Worm (Caenorhabditis elegans): ENCODE data around the gene atg-16.1.
A peak's percentile ranks its signal among the peaks of the same experiment; 100 is the strongest.

The atg-16.1 gene

DNA sequence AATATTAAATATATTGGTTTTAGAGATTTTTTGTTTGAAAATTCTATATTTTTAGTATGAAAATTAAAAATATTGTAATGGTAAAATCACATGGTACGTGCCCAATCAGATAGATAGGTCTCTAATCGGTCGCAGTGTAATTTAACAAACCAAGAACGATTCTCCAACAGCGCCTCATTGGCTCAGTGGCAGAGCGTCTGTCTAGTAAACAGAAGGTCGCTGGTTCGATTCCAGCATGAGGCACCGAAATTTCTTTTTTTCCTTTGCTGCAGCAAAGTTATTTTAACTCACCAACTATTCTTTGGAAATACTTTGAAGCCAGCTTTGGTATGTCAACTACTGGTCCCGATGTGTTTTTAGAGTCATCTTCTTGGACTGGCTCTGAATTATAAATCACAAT is 17.4 kb downstream of the atg-16.1 start (continued):
- TF ChIP-seq F55B11.4 (tag; optimal IDR thresholded peaks at IDR 0.05; ENCODE audit: borderline replicate concordance, insufficient read depth) (no peak), repo-1 (tag; optimal IDR thresholded peaks at IDR 0.05) (no peak), F39B2.1 (GFP tag; IDR thresholded peaks at IDR 0.05) (no peak), snpc-1.1 (tag; optimal IDR thresholded peaks at IDR 0.05; ENCODE audit: insufficient read depth) (peak; percentile 62), nhr-80 (tag; optimal IDR thresholded peaks at IDR 0.05) (peak; percentile 25), mes-4 (tag; optimal IDR thresholded peaks at IDR 0.05) (peak; percentile 40), sdz-38 (tag; optimal IDR thresholded peaks at IDR 0.05) (no peak), mcd-1 (GFP tag; IDR thresholded peaks at IDR 0.05) (no peak), bed-1 (GFP tag; IDR thresholded peaks at IDR 0.05) (no peak), ceh-91 (GFP tag; IDR thresholded peaks at IDR 0.05) (no peak), dox-1 (GFP tag; IDR thresholded peaks at IDR 0.05) (peak; percentile 63), F10E7.11 (tag; optimal IDR thresholded peaks at IDR 0.05) (no peak), C17E4.6 (GFP tag; IDR thresholded peaks at IDR 0.05) (no peak), sea-2 (GFP tag; IDR thresholded peaks at IDR 0.05) (0 out of 2 replicates have a peak, but pooled peaks have one; percentile 12), B0019.2 (GFP tag; conservative IDR thresholded peaks at IDR 0.05) (no peak), nhr-90 (tag; optimal IDR thresholded peaks at IDR 0.05) (peak; percentile 79), attf-6 (GFP tag; IDR thresholded peaks at IDR 0.05) (0 out of 2 replicates have a peak, but pooled peaks have one; percentile 40), B0336.3 (GFP tag; IDR thresholded peaks at IDR 0.05) (no peak), tbp1 (GFP tag; optimal IDR thresholded peaks at IDR 0.05) (peak; percentile 94), F22D6.2 (tag; optimal IDR thresholded peaks at IDR 0.05) (no peak), tbx-9 (tag; optimal IDR thresholded peaks at IDR 0.05; ENCODE audit: borderline replicate concordance) (no peak), ceh-40 (GFP tag; IDR thresholded peaks at IDR 0.05) (no peak), nfya-2 (GFP tag; IDR thresholded peaks at IDR 0.05) (no peak), ZK185.1 (tag; optimal IDR thresholded peaks at IDR 0.05; ENCODE audit: poor library complexity, severe bottlenecking) (peak; percentile 21), ceh-58 (GFP tag; IDR thresholded peaks at IDR 0.05) (no peak), zim-3 (tag; optimal IDR thresholded peaks at IDR 0.05) (no peak), B0035.1 (tag; optimal IDR thresholded peaks at IDR 0.05) (no peak), aptf-2 (GFP tag; conservative IDR thresholded peaks at IDR 0.05) (no peak), snpc-4 (GFP tag; optimal IDR thresholded peaks at IDR 0.05) (peak; percentile 59), snpc-4 (tag; optimal IDR thresholded peaks at IDR 0.05) (peak in 3 of 4 experiments; percentile 23 to 81 (median 68)), dpff-1 (tag; optimal IDR thresholded peaks at IDR 0.05) (peak; percentile 2), F33H1.4 (GFP tag; IDR thresholded peaks at IDR 0.05) (no peak), F49E8.2 (tag; optimal IDR thresholded peaks at IDR 0.05; ENCODE audit: insufficient read depth) (no peak), ets-4 (GFP tag; optimal IDR thresholded peaks at IDR 0.05) (no peak), Y53F4B.3 (GFP tag; IDR thresholded peaks at IDR 0.05) (0 out of 2 replicates have a peak, but pooled peaks have one; percentile 17), hlh-12 (tag; optimal IDR thresholded peaks at IDR 0.05) (peak; percentile 39), rcor-1 (GFP tag; IDR thresholded peaks at IDR 0.05) (peak; percentile 55), ztf-18 (tag; optimal IDR thresholded peaks at IDR 0.05) (peak; percentile 49), hsf-1 (GFP tag; IDR thresholded peaks at IDR 0.05) (no peak), attf-5 (GFP tag; optimal IDR thresholded peaks at IDR 0.05) (peak; percentile 36), tlf-1 (GFP tag; optimal IDR thresholded peaks at IDR 0.05) (no peak), B0261.1 (tag; optimal IDR thresholded peaks at IDR 0.05) (peak; percentile 90), lin-54 (GFP tag; optimal IDR thresholded peaks at IDR 0.05) (peak; percentile 43), rpc-1 (optimal IDR thresholded peaks at IDR 0.05) (peak; percentile 88), rpc-1 (tag; optimal IDR thresholded peaks at IDR 0.05) (peak; percentile 92), nhr-120 (GFP tag; IDR thresholded peaks at IDR 0.05) (no peak), zfh-2 (GFP tag; conservative IDR thresholded peaks at IDR 0.05) (no peak), athp-1 (tag; optimal IDR thresholded peaks at IDR 0.05) (peak; percentile 46), gei-17 (GFP tag; optimal IDR thresholded peaks at IDR 0.05) (no peak), egl-18 (GFP tag; IDR thresholded peaks at IDR 0.05) (no peak)

Data from whole organism, young adult.